Worm (Caenorhabditis elegans) whole organism, L2 larva: ENCODE measurements around the gene piit-1.

Experiments
- C34F6.9 ChIP-seq: fragments of 150-350 bp; optimal IDR thresholded peaks from 2 replicates; lab custom pipeline; 2014; ENCODE audit warnings: missing biosample characterization, missing genetic modification characterization
- F13H6.1 ChIP-seq: sonication (generic microtip); optimal IDR thresholded peaks from 2 replicates; lab custom pipeline; 2016; ENCODE audit warnings: missing genetic modification characterization, missing compliant biosample characterization
- ZK546.5 ChIP-seq: sonication (generic microtip); optimal IDR thresholded peaks from 2 replicates; lab custom pipeline; 2017; ENCODE audit warnings: missing biosample characterization, missing genetic modification characterization
- alr-1 ChIP-seq: fragments of 150-350 bp; optimal IDR thresholded peaks from 2 replicates; lab custom pipeline; 2014; ENCODE audit warnings: missing biosample characterization, missing genetic modification characterization
- blmp-1 ChIP-seq: sonication (generic microtip); optimal IDR thresholded peaks from 2 replicates; lab custom pipeline; 2017; ENCODE audit warnings: missing genetic modification characterization, mild to moderate bottlenecking, missing compliant biosample characterization, antibody characterized with exemption, moderate library complexity; ENCODE audit not compliant: insufficient read depth
- ceh-16 ChIP-seq: fragments of 150-350 bp; optimal IDR thresholded peaks from 2 replicates; lab custom pipeline; 2014; ENCODE audit warnings: missing biosample characterization, missing genetic modification characterization
- ceh-82 ChIP-seq: fragments of 150-350 bp; optimal IDR thresholded peaks from 2 replicates; lab custom pipeline; 2014; ENCODE audit warnings: missing biosample characterization, missing genetic modification characterization
- dmd-4 ChIP-seq: sonication (generic microtip); optimal IDR thresholded peaks from 2 replicates; lab custom pipeline; 2017; ENCODE audit warnings: missing biosample characterization, missing genetic modification characterization
- egl-27 ChIP-seq: sonication (generic microtip); optimal IDR thresholded peaks from 3 replicates; lab custom pipeline; 2017; ENCODE audit warnings: missing biosample characterization, missing genetic modification reagents, missing genetic modification characterization
- elt-1 ChIP-seq: fragments of 150-350 bp; optimal IDR thresholded peaks from 2 replicates; lab custom pipeline; 2014; ENCODE audit warnings: missing biosample characterization, missing genetic modification characterization
- elt-3 ChIP-seq: sonication (generic microtip); optimal IDR thresholded peaks from 2 replicates; lab custom pipeline; 2017; ENCODE audit warnings: missing biosample characterization, missing genetic modification characterization
- fos-1 ChIP-seq: fragments of 150-350 bp; optimal IDR thresholded peaks from 2 replicates; lab custom pipeline; 2014; ENCODE audit warnings: missing biosample characterization, missing genetic modification characterization
- lin-11 ChIP-seq: fragments of 150-350 bp; sonication (generic microtip); optimal IDR thresholded peaks from 2 replicates; lab custom pipeline; 2014; ENCODE audit warnings: missing biosample characterization, missing genetic modification characterization, inconsistent platforms, mixed read lengths
- lin-13 ChIP-seq: fragments of 150-350 bp; optimal IDR thresholded peaks from 2 replicates; lab custom pipeline; 2014; ENCODE audit warnings: missing biosample characterization, missing genetic modification reagents, missing genetic modification characterization
- lin-39 ChIP-seq: fragments of 150-350 bp; optimal IDR thresholded peaks from 2 replicates; lab custom pipeline; 2014; ENCODE audit warnings: missing biosample characterization, missing genetic modification reagents, missing genetic modification characterization
- lsy-2 ChIP-seq, 2 experiments: fragments of 150-350 bp in 1 of 2; sonication (generic microtip) in 1 of 2; optimal IDR thresholded peaks; 2 replicates each; lab custom pipeline; 2014 to 2017; ENCODE audit warnings: missing biosample characterization in 2 of 2, missing genetic modification characterization in 2 of 2
- mbf-1 ChIP-seq: sonication (generic microtip); optimal IDR thresholded peaks from 2 replicates; lab custom pipeline; 2017; ENCODE audit warnings: missing biosample characterization, missing genetic modification characterization
- mdl-1 ChIP-seq, 2 experiments: fragments of 150-350 bp in 1 of 2; sonication (generic microtip) in 1 of 2; optimal IDR thresholded peaks; 2 replicates each; lab custom pipeline; 2017; ENCODE audit warnings: missing biosample characterization in 2 of 2, missing genetic modification characterization in 2 of 2
- nhr-10 ChIP-seq: sonication (generic microtip); optimal IDR thresholded peaks from 2 replicates; lab custom pipeline; 2017; ENCODE audit warnings: missing biosample characterization, missing genetic modification characterization
- nhr-11 ChIP-seq: fragments of 150-350 bp; optimal IDR thresholded peaks from 2 replicates; lab custom pipeline; 2014; ENCODE audit warnings: missing biosample characterization, missing genetic modification characterization
- nhr-12 ChIP-seq: fragments of 150-350 bp; optimal IDR thresholded peaks from 2 replicates; lab custom pipeline; 2014; ENCODE audit warnings: missing biosample characterization, missing genetic modification characterization
- nhr-129 ChIP-seq: fragments of 150-350 bp; optimal IDR thresholded peaks from 2 replicates; lab custom pipeline; 2014; ENCODE audit warnings: missing biosample characterization, missing genetic modification characterization
- nhr-23 ChIP-seq: fragments of 150-350 bp; optimal IDR thresholded peaks from 2 replicates; lab custom pipeline; 2014; ENCODE audit warnings: missing biosample characterization, missing genetic modification reagents, missing genetic modification characterization
- nhr-237 ChIP-seq: fragments of 150-350 bp; optimal IDR thresholded peaks from 2 replicates; lab custom pipeline; 2014; ENCODE audit warnings: missing biosample characterization, missing genetic modification characterization
- nhr-25 ChIP-seq: fragments of 150-350 bp; sonication (generic microtip); optimal IDR thresholded peaks from 3 replicates; lab custom pipeline; 2014; ENCODE audit warnings: missing biosample characterization, missing genetic modification characterization
- nhr-77 ChIP-seq: fragments of 150-350 bp; optimal IDR thresholded peaks from 2 replicates; lab custom pipeline; 2014; ENCODE audit warnings: missing biosample characterization, missing genetic modification characterization
- sma-3 ChIP-seq: sonication (generic microtip); optimal IDR thresholded peaks from 2 replicates; lab custom pipeline; 2016; ENCODE audit warnings: missing genetic modification reagents, missing genetic modification characterization, missing compliant biosample characterization
- sma-9 ChIP-seq, 2 experiments: fragments of 150-350 bp in 1 of 2; sonication (generic microtip) in 1 of 2; optimal IDR thresholded peaks; 2 replicates each; lab custom pipeline; 2014 to 2016; ENCODE audit warnings: missing genetic modification characterization in 2 of 2, mild to moderate bottlenecking in 1 of 2, missing biosample characterization in 1 of 2, missing compliant biosample characterization in 1 of 2, missing genetic modification reagents in 1 of 2, moderate library complexity in 1 of 2
- unc-39 ChIP-seq: fragments of 150-350 bp; optimal IDR thresholded peaks from 2 replicates; lab custom pipeline; 2014; ENCODE audit warnings: missing biosample characterization, missing genetic modification characterization
- unc-62 ChIP-seq: fragments of 150-350 bp; optimal IDR thresholded peaks from 2 replicates; lab custom pipeline; 2014; ENCODE audit warnings: missing biosample characterization, missing genetic modification reagents, missing genetic modification characterization
- zag-1 ChIP-seq: fragments of 150-350 bp; optimal IDR thresholded peaks from 2 replicates; lab custom pipeline; 2014; ENCODE audit warnings: missing biosample characterization, missing genetic modification characterization
- ztf-1 ChIP-seq: fragments of 200-800 bp; sonication (Bioruptor generic); conservative IDR thresholded peaks from 2 replicates; pipeline ENCODE4 v1.3.6; 2022; ENCODE audit warnings: missing genetic modification characterization, missing compliant biosample characterization
- ztf-4 ChIP-seq: fragments of 150-350 bp; optimal IDR thresholded peaks from 2 replicates; lab custom pipeline; 2014; ENCODE audit warnings: missing biosample characterization, missing genetic modification characterization

piit-1 gene

DNA sequence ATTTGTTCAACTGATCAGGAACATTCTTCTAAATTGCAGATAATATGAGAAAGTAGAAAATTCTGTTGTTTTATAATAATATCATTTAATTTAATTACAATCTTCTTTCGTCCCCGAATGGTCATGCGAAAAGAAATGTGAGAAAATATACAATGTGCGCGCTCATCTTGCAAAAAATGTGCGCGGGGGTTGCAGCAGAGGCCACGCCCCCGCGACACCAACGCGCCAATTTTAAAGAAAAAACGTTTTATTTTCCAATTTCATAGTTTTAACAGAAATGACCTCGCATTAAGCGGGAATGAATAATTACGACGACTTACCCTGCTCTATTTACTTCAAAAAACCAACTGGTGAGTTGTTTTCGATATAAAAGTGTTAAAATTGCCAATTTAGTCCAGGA is 532 bp upstream of the piit-1 start, which contains the start of gene sas-5 (continued):
- peak; percentile 92 for TF ChIP-seq sma-9 (GFP tag; optimal IDR thresholded peaks at IDR 0.05; lab: Kevin White, UChicago)
- no peak for TF ChIP-seq sma-9 (tag; optimal IDR thresholded peaks at IDR 0.05; lab: Kevin White, UChicago)
- no peak for TF ChIP-seq ztf-1 (GFP tag; lab: Robert Waterston, UW)
- TF ChIP-seq sma-3 (GFP tag; lab: Kevin White, UChicago): peak; percentile 75
- no peak for TF ChIP-seq zag-1 (tag; lab: Kevin White, UChicago)
- TF ChIP-seq F13H6.1 (tag; lab: Kevin White, UChicago): peak; percentile 56
- no peak for TF ChIP-seq mdl-1 (tag; optimal IDR thresholded peaks at IDR 0.05; lab: Kevin White, UChicago)
- TF ChIP-seq mbf-1: no peak
- TF ChIP-seq nhr-25 (tag; lab: Kevin White, UChicago): peak; percentile 76
- peak; percentile 55 for TF ChIP-seq nhr-129 (tag; lab: Kevin White, UChicago)
- TF ChIP-seq alr-1: no peak
- no peak for TF ChIP-seq elt-3 (tag; lab: Kevin White, UChicago)
- no peak for TF ChIP-seq nhr-77
- TF ChIP-seq ceh-16: peak; percentile 58
- TF ChIP-seq dmd-4 (tag; lab: Kevin White, UChicago): no peak
- TF ChIP-seq C34F6.9: peak; percentile 55
- peak; percentile 17 for TF ChIP-seq blmp-1 (tag; lab: Kevin White, UChicago)
- TF ChIP-seq unc-62 (GFP tag; lab: Kevin White, UChicago): no peak
- no peak for TF ChIP-seq ZK546.5 (tag; lab: Kevin White, UChicago)
- TF ChIP-seq lsy-2 (tag; optimal IDR thresholded peaks at IDR 0.05; lab: Kevin White, UChicago): peak; percentile 51 to 75
- peak; percentile 85 for TF ChIP-seq ceh-82
- no peak for TF ChIP-seq elt-1 (tag; lab: Kevin White, UChicago)
- no peak for TF ChIP-seq nhr-12

ce11 chrV:11606424-11606823 is 3.5 kb downstream of the piit-1 start, which contains the start of gene idpp-16:
idpp-16 (minus strand) TSS chrV:11606524.
- TF ChIP-seq egl-27 (no peak), ztf-4 (tag; lab: Kevin White, UChicago) (no peak), nhr-129 (tag; lab: Kevin White, UChicago) (no peak), ZK546.5 (tag; lab: Kevin White, UChicago) (no peak), sma-3 (GFP tag; lab: Kevin White, UChicago) (no peak), dmd-4 (tag; lab: Kevin White, UChicago) (no peak), nhr-12 (no peak), sma-9 (GFP tag; optimal IDR thresholded peaks at IDR 0.05; lab: Kevin White, UChicago) (no peak), sma-9 (tag; optimal IDR thresholded peaks at IDR 0.05; lab: Kevin White, UChicago) (no peak), nhr-11 (tag; lab: Kevin White, UChicago) (no peak), nhr-77 (no peak), nhr-10 (tag; lab: Kevin White, UChicago) (no peak), unc-39 (tag; lab: Kevin White, UChicago) (no peak), unc-62 (GFP tag; lab: Kevin White, UChicago) (no peak), elt-3 (tag; lab: Kevin White, UChicago) (no peak), lin-13 (GFP tag; lab: Kevin White, UChicago) (no peak), alr-1 (no peak), nhr-23 (tag; lab: Kevin White, UChicago) (no peak)

ce11 chrV:11605227-11605626 is 4.7 kb downstream of the piit-1 start:
- peak; percentile 11 for TF ChIP-seq nhr-129 (tag; lab: Kevin White, UChicago)
- TF ChIP-seq F13H6.1 (tag; lab: Kevin White, UChicago): peak; percentile 27
- no peak for TF ChIP-seq ZK546.5 (tag; lab: Kevin White, UChicago)

ce11 chrV:11604484-11604883 is 5.5 kb downstream of the piit-1 start, which contains the start of gene dhs-20:
dhs-20 (minus strand) TSS chrV:11604563.
- TF ChIP-seq dmd-4 (tag; lab: Kevin White, UChicago): no peak
- no peak for TF ChIP-seq lin-11 (tag; lab: Kevin White, UChicago)
- TF ChIP-seq alr-1: no peak
- TF ChIP-seq sma-9 (GFP tag; optimal IDR thresholded peaks at IDR 0.05; lab: Kevin White, UChicago): peak; percentile 47
- no peak for TF ChIP-seq sma-9 (tag; optimal IDR thresholded peaks at IDR 0.05; lab: Kevin White, UChicago)
- TF ChIP-seq lin-13 (GFP tag; lab: Kevin White, UChicago): no peak
- TF ChIP-seq fos-1 (tag; lab: Kevin White, UChicago): peak; percentile 51
- TF ChIP-seq nhr-11 (tag; lab: Kevin White, UChicago): no peak

DNA sequence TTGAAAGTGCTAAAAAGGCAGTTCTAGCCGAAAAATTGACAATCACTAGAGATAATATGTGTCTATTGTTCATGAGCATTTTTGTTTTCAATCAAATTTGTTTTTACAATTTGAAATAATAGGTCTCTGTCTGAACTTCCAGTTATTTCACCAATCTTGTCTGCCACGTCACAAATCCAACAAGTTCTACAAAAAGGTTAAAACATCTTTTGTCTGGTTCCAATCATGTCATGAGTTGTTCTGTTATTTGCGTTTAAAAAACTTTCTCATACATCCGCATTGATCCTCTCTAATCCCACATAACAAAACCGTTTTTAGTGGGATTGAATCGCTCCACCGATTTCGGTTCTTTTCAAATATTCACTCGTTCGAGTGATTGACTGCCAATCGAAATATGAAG is 9.1 kb downstream of the piit-1 start, which contains the start of gene F35B12.9:
Gene F35B12.9 (plus strand): TSS at position 372 of the 400 bp plus-strand sequence.
- TF ChIP-seq ceh-16 (no peak), dmd-4 (tag; lab: Kevin White, UChicago) (no peak), unc-39 (tag; lab: Kevin White, UChicago) (no peak), nhr-10 (tag; lab: Kevin White, UChicago) (no peak), mdl-1 (tag; optimal IDR thresholded peaks at IDR 0.05; lab: Kevin White, UChicago) (no peak), lin-39 (tag; lab: Kevin White, UChicago) (no peak), blmp-1 (tag; lab: Kevin White, UChicago) (no peak), ztf-1 (GFP tag; lab: Robert Waterston, UW) (no peak), ceh-82 (no peak), nhr-237 (tag; lab: Kevin White, UChicago) (no peak)
